Worm (Caenorhabditis elegans) whole organism, mixed stage, embryonic: ENCODE measurements around the gene Y71H2AM.1.

Experiments
- blmp-1 ChIP-seq: fragments of 150-350 bp; optimal IDR thresholded peaks from 2 replicates; lab custom pipeline; 2014; ENCODE audit warnings: missing biosample characterization, missing genetic modification characterization
- ceh-83 ChIP-seq: fragments of 200-800 bp; sonication (Bioruptor generic); optimal IDR thresholded peaks from 2 replicates; lab custom pipeline; 2018; ENCODE audit warnings: mild to moderate bottlenecking, missing genetic modification characterization, missing compliant biosample characterization
- ces-1 ChIP-seq: fragments of 150-350 bp; optimal IDR thresholded peaks from 2 replicates; lab custom pipeline; 2014; ENCODE audit warnings: missing biosample characterization, missing genetic modification reagents, missing genetic modification characterization
- elt-1 ChIP-seq: sonication (generic microtip); optimal IDR thresholded peaks from 2 replicates; lab custom pipeline; 2017; ENCODE audit warnings: missing genetic modification characterization, mild to moderate bottlenecking, missing compliant biosample characterization, antibody characterized with exemption, moderate library complexity, borderline replicate concordance; ENCODE audit not compliant: insufficient read depth
- lin-13 ChIP-seq: fragments of 150-350 bp; optimal IDR thresholded peaks from 2 replicates; lab custom pipeline; 2014; ENCODE audit warnings: missing biosample characterization, missing genetic modification characterization
- lin-32 ChIP-seq: fragments of 200-800 bp; sonication (Bioruptor generic); optimal IDR thresholded peaks from 2 replicates; lab custom pipeline; 2018; ENCODE audit warnings: mild to moderate bottlenecking, missing genetic modification characterization, missing compliant biosample characterization
- mls-2 ChIP-seq: sonication (generic microtip); optimal IDR thresholded peaks from 2 replicates; lab custom pipeline; 2016; ENCODE audit warnings: mild to moderate bottlenecking, missing genetic modification characterization, moderate library complexity, missing compliant biosample characterization
- nhr-12 ChIP-seq: fragments of 150-350 bp; optimal IDR thresholded peaks from 2 replicates; lab custom pipeline; 2014; ENCODE audit warnings: missing biosample characterization, missing genetic modification characterization
- nhr-28 ChIP-seq: fragments of 150-350 bp; optimal IDR thresholded peaks from 2 replicates; lab custom pipeline; 2014; ENCODE audit warnings: missing biosample characterization, missing genetic modification characterization
- pha-4 ChIP-seq: fragments of 150-350 bp; optimal IDR thresholded peaks from 2 replicates; lab custom pipeline; 2018; ENCODE audit warnings: missing biosample characterization, missing genetic modification reagents, missing genetic modification characterization
- unc-120 ChIP-seq: sonication (generic microtip); optimal IDR thresholded peaks from 2 replicates; lab custom pipeline; 2017; ENCODE audit warnings: missing genetic modification characterization, missing compliant biosample characterization; ENCODE audit not compliant: poor library complexity, severe bottlenecking
- unc-39 ChIP-seq: fragments of 150-350 bp; optimal IDR thresholded peaks from 2 replicates; lab custom pipeline; 2014; ENCODE audit warnings: missing biosample characterization, missing genetic modification characterization
- unc-62 ChIP-seq: fragments of 150-350 bp; optimal IDR thresholded peaks from 2 replicates; lab custom pipeline; 2014; ENCODE audit warnings: missing biosample characterization, missing genetic modification reagents, missing genetic modification characterization

DNA sequence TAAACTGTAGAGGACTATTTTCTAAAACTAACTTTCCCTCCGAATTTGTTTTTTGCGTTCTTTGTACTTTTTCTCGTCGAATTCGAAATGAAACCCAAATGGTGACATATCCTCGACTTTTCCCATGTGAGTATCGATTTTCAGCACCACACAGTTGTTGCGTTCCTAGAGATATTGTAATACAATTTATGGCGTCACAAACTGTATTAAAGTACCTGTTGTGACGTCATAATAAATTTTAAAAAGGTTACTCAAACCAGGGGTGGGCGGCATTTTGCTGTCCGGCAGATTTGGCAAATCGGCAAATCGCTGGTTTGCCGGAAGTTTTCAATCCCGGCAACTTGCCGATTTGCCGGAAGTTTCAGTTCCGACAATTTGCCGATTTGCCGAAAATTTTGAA lies 26.1 kb upstream of the Y71H2AM.1 start:
- TF ChIP-seq unc-62 (GFP tag; lab: Kevin White, UChicago) (no peak), unc-39 (no peak), mls-2 (tag; lab: Kevin White, UChicago) (no peak), nhr-12 (tag; lab: Kevin White, UChicago) (no peak), ces-1 (GFP tag; lab: Kevin White, UChicago) (no peak), pha-4 (tag; lab: Kevin White, UChicago) (no peak), lin-32 (GFP tag; lab: Kevin White, UChicago) (no peak), blmp-1 (tag; lab: Kevin White, UChicago) (no peak), elt-1 (tag; lab: Kevin White, UChicago) (no peak), unc-120 (tag; lab: Kevin White, UChicago) (no peak), ceh-83 (GFP tag; lab: Kevin White, UChicago) (no peak), nhr-28 (no peak), lin-13 (tag; lab: Kevin White, UChicago) (no peak)
